Fruit fly (Drosophila melanogaster): ENCODE measurements around the gene zfh1.

DNA sequence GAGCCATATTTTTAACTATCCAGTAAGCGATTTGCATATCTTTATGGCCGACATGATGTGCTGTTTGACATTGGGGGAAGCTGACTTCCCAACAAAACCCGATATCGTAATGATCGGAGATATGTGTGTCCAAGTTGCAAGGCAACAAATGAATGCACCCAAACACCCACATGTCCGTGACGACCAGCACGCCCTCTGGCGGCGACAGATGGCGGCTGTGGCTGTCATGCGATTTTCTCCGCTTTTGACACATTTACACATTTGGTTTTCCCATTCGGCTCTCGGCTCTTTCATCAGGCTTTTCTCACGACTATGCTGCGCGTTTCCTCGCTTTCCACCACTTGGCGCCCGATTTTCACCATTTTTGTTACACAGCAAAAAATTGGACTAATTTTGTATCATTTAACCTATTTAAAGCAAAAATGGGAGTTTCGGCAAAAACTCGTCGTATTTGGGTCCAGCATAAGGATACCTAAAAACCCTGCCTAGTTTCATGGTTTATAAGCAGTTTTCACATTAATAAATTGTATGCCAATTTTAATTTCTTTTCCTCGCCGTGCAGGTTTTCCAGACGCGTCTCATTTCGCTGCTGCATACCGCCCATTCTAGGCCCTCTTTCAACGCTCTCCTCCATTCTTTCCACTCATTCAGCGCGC, 49.0 kb downstream of the zfh1 start:
- TF ChIP-seq psq (optimal IDR thresholded peaks at IDR 0.05): no peak
- TF ChIP-seq Dll (optimal IDR thresholded peaks at IDR 0.05): no peak

Data from whole organism.